Worm (Caenorhabditis elegans): ENCODE measurements around the gene slrp-1.

slrp-1 gene

DNA sequence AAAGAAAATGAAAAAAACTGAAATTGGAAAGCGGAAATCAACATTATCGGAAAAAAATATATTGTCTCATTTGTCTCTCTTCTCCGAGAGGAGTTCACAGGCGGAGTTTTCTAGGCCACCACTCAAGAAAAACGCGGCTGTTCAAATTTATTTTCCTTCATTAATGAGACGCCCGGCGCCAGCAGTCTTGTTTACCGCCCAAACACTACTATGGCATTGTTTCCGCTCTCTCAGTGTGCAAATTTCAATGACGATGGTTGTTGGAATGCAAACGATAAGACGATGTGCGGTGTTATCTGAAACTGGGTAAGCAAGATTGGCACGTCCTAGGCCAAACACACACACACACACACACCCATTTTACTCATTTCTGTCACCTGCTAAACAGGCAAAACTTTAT lies 8.9 kb upstream of the slrp-1 start, which contains the start of gene cav-2 (continued):
- TF ChIP-seq efl-1 (optimal IDR thresholded peaks at IDR 0.05): peak; percentile 89 to 97
- TF ChIP-seq efl-1 (GFP tag; optimal IDR thresholded peaks at IDR 0.05 in 1 of 2): peak; percentile 97 to 99
- TF ChIP-seq unc-130 (tag; optimal IDR thresholded peaks at IDR 0.05): peak; percentile 60
- no peak for TF ChIP-seq unc-62 (GFP tag; optimal IDR thresholded peaks at IDR 0.05)
- no peak for TF ChIP-seq aly-2 (tag; optimal IDR thresholded peaks at IDR 0.05)
- TF ChIP-seq grh-1 (GFP tag; IDR thresholded peaks at IDR 0.05): peak; percentile 88
- no peak for TF ChIP-seq aha-1 (tag; optimal IDR thresholded peaks at IDR 0.05)
- peak in 2 of 6 experiments; percentile 38 to 78 for TF ChIP-seq elt-3 (tag; optimal IDR thresholded peaks at IDR 0.05)
- TF ChIP-seq ceh-88 (GFP tag; IDR thresholded peaks at IDR 0.05): 0 out of 2 replicates have a peak, but pooled peaks have one; percentile 29
- TF ChIP-seq egl-13 (tag; optimal IDR thresholded peaks at IDR 0.05): peak; percentile 94
- TF ChIP-seq lin-35 (GFP tag; optimal IDR thresholded peaks at IDR 0.05): peak; percentile 96
- TF ChIP-seq ztf-4 (tag; optimal IDR thresholded peaks at IDR 0.05): no peak
- peak; percentile 27 for TF ChIP-seq C34B4.2 (tag; optimal IDR thresholded peaks at IDR 0.05)
- peak; percentile 68 for TF ChIP-seq lin-39 (tag; optimal IDR thresholded peaks at IDR 0.05)
- peak; percentile 92 to 99 (median 96) for TF ChIP-seq dpl-1 (GFP tag; optimal IDR thresholded peaks at IDR 0.05)
- no peak for TF ChIP-seq F16B12.6 (tag; optimal IDR thresholded peaks at IDR 0.05)
- TF ChIP-seq isw-1 (GFP tag; IDR thresholded peaks at IDR 0.05): peak; percentile 79
- TF ChIP-seq nhr-19 (GFP tag; conservative IDR thresholded peaks at IDR 0.05): peak; percentile 88
- TF ChIP-seq rnt-1 (tag; optimal IDR thresholded peaks at IDR 0.05): peak; percentile 99
- TF ChIP-seq fkh-8 (tag; optimal IDR thresholded peaks at IDR 0.05): peak; percentile 76
- peak; percentile 61 for TF ChIP-seq efl-3 (GFP tag; optimal IDR thresholded peaks at IDR 0.05)
- TF ChIP-seq irx-1 (tag; optimal IDR thresholded peaks at IDR 0.05): peak; percentile 95
- TF ChIP-seq pag-3 (tag; optimal IDR thresholded peaks at IDR 0.05; ENCODE audit: borderline replicate concordance, insufficient read depth): no peak
- TF ChIP-seq nhr-77 (tag; optimal IDR thresholded peaks at IDR 0.05): peak; percentile 10
- TF ChIP-seq elt-2 (tag; optimal IDR thresholded peaks at IDR 0.05): peak; percentile 80
- TF ChIP-seq nhr-85 (tag): peak; percentile 96
- no peak for TF ChIP-seq nhr-76 (tag; optimal IDR thresholded peaks at IDR 0.05)
- TF ChIP-seq sptf-1 (tag; optimal IDR thresholded peaks at IDR 0.05): no peak
- TF ChIP-seq lin-15B (tag; optimal IDR thresholded peaks at IDR 0.05): peak; percentile 71
- no peak for TF ChIP-seq ceh-63 (GFP tag; optimal IDR thresholded peaks at IDR 0.05)
- peak; percentile 70 for TF ChIP-seq vab-15 (tag; optimal IDR thresholded peaks at IDR 0.05)
- no peak for TF ChIP-seq ets-5 (GFP tag; IDR thresholded peaks at IDR 0.05)

DNA sequence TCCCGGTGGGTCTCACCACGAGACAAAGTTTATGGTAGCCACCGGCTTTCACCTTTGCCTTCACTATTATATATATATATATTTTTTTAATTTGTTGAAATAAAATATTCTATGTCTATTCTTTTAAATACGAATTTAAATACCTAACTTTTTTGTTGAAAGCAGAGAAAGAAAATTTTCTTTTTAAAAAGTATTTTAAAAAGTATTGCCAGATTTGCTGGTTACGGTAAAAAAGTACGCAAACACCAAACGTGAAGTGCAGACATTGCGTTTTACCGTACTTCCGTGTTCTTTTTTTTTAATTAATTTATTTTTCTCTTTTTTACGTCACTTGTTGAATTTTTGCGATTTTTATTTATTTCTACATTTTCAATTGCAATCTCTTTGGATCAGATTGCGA lies 5.7 kb upstream of the slrp-1 start, which contains the start of gene C56A3.8:
TSS of gene C56A3.8 (plus strand) at position 301 of the 400 bp plus-strand sequence.
- TF ChIP-seq zag-1 (tag; optimal IDR thresholded peaks at IDR 0.05) (no peak), unc-30 (tag; optimal IDR thresholded peaks at IDR 0.05) (no peak), unc-130 (tag; optimal IDR thresholded peaks at IDR 0.05) (no peak)

DNA sequence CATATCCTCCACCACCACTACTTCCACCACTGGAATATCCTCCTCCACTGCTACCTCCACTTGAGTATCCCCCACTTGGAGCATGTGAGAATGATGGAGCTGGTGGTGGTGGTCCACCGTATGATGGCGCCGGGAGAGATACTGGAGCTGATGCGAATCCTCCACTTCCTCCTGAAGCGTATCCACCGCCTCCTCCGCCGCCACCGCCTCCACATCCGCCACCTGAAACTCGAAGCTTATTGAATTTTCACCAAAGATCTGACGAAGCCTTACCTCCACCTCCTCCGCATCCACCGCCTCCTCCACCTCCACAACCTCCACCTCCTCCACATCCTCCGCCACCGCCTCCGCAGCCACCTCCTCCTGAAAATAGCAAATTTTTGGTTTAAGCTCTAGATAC lies 2.9 kb upstream of the slrp-1 start:
- TF ChIP-seq efl-1 (optimal IDR thresholded peaks at IDR 0.05): no peak
- peak in 1 of 2 experiments; percentile 36 for TF ChIP-seq efl-1 (GFP tag; optimal IDR thresholded peaks at IDR 0.05 in 1 of 2)
- TF ChIP-seq ceh-88 (GFP tag; IDR thresholded peaks at IDR 0.05): no peak

DNA sequence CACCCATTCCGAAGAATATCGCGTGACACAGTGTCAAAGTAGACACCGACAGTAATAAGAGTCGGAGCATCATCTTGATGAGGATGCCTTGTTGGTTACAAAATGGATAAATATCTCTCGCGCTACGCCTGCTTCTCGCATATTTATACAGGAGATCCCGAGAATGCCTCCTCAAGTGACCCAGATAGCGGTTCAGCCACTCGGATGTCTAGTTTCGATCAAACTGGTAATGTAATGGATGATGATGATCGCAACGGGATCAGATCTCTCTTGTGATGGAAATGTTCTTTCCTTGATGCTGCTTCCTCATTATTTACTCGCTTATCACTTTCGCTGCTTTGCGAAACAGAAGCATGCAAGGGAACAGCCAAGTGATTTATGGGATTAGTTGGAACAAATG lies 1.8 kb upstream of the slrp-1 start, which contains the start of gene grl-17:
TSS of gene grl-17 (minus strand) at position 101 of the 400 bp plus-strand sequence.
- TF ChIP-seq blmp-1 (tag; optimal IDR thresholded peaks at IDR 0.05) (peak; percentile 48), unc-86 (tag; optimal IDR thresholded peaks at IDR 0.05) (no peak)

DNA sequence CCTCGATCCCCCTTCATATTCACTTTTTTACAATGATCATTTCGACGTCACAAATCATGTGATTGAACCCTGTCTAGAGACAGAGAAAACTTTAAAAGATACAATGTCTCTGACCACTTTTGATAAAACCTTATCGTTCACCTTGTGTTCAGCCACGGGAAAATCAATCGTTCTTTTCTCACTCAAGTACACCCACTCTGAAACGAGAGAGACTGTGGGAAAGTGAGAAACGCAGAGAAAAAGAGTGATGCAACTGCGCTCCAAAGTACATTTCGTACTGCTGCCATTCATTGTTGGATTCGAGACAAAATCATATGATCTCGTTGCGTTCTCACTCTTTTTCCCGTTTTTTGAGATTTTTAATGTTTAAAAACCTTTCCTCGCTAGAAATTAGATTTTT lies 466 bp upstream of the slrp-1 start:
- TF ChIP-seq unc-86 (tag; optimal IDR thresholded peaks at IDR 0.05): peak; percentile 62
- TF ChIP-seq nhr-76 (tag; optimal IDR thresholded peaks at IDR 0.05): no peak
- TF ChIP-seq snpc-4 (tag; optimal IDR thresholded peaks at IDR 0.05): peak; percentile 79
- no peak for TF ChIP-seq nhr-12 (tag; optimal IDR thresholded peaks at IDR 0.05)
- peak; percentile 92 for TF ChIP-seq nhr-90 (tag; optimal IDR thresholded peaks at IDR 0.05; ENCODE audit: poor library complexity)
- peak; percentile 86 for TF ChIP-seq lin-15B (tag; optimal IDR thresholded peaks at IDR 0.05)
- peak; percentile 56 for TF ChIP-seq zip-4 (GFP tag; optimal IDR thresholded peaks at IDR 0.05)
- peak; percentile 90 for TF ChIP-seq blmp-1 (tag; optimal IDR thresholded peaks at IDR 0.05)
- peak; percentile 44 for TF ChIP-seq F16B12.6 (tag; optimal IDR thresholded peaks at IDR 0.05)
- no peak for TF ChIP-seq zag-1 (tag; optimal IDR thresholded peaks at IDR 0.05)
- peak; percentile 79 for TF ChIP-seq lir-3 (tag; optimal IDR thresholded peaks at IDR 0.05; ENCODE audit: poor library complexity)
- TF ChIP-seq lin-13 (GFP tag; optimal IDR thresholded peaks at IDR 0.05): peak; percentile 81
- TF ChIP-seq irx-1 (tag; optimal IDR thresholded peaks at IDR 0.05): peak; percentile 80
- peak; percentile 63 for TF ChIP-seq mab-9 (GFP tag; IDR thresholded peaks at IDR 0.05)
- TF ChIP-seq dpl-1 (GFP tag; optimal IDR thresholded peaks at IDR 0.05): peak; percentile 70 to 92 (median 83)
- TF ChIP-seq efl-3 (GFP tag; optimal IDR thresholded peaks at IDR 0.05): no peak
- peak; percentile 24 for TF ChIP-seq fkh-10 (GFP tag; optimal IDR thresholded peaks at IDR 0.05)
- peak; percentile 41 to 80 (median 69) for TF ChIP-seq ceh-82 (tag; optimal IDR thresholded peaks at IDR 0.05)
